Worm (Caenorhabditis elegans): ENCODE measurements around the gene Y76B12C.8.
A peak's percentile ranks its signal among the peaks of the same experiment; 100 is the strongest.

Gene Y76B12C.8

ce11 chrIV:1979782-1980181, at the start of gene Y76B12C.8:
Gene Y76B12C.8 (plus strand): TSS chrIV:1979988.
- TF ChIP-seq flt-1 (GFP tag; IDR thresholded peaks at IDR 0.05) (no peak), klf-2 (GFP tag; conservative IDR thresholded peaks at IDR 0.05) (no peak)

DNA sequence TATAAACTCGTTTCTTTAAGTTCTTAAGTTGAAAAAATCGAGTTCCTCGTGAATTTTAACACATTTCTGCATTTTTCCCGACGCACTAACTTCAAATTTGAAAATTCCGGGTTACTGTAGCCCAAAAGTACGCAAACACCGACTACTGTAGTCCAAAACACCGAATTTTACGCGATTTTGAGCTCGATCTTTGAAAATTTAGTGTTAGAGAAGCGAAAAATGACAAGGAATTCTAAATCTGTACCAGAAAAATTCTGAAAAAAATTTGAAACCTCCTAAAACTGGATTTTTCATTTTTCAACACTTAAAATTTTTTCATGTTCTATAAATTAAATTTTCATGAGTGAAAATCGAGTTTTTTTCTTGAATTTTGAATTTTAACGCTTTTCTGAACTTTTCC, 34.6 kb upstream of the Y76B12C.8 start:
- TF ChIP-seq klf-2 (GFP tag; conservative IDR thresholded peaks at IDR 0.05) (no peak), tab-1 (GFP tag; IDR thresholded peaks at IDR 0.05) (no peak), T22C8.4 (GFP tag; IDR thresholded peaks at IDR 0.05) (no peak), ztf-29 (GFP tag; IDR thresholded peaks at IDR 0.05) (no peak), flt-1 (GFP tag; IDR thresholded peaks at IDR 0.05) (no peak), med-1 (GFP tag; optimal IDR thresholded peaks at IDR 0.05; ENCODE audit: insufficient read depth) (no peak), cog-1 (tag; optimal IDR thresholded peaks at IDR 0.05) (no peak), ref-1 (GFP tag; conservative IDR thresholded peaks at IDR 0.05) (no peak)

DNA sequence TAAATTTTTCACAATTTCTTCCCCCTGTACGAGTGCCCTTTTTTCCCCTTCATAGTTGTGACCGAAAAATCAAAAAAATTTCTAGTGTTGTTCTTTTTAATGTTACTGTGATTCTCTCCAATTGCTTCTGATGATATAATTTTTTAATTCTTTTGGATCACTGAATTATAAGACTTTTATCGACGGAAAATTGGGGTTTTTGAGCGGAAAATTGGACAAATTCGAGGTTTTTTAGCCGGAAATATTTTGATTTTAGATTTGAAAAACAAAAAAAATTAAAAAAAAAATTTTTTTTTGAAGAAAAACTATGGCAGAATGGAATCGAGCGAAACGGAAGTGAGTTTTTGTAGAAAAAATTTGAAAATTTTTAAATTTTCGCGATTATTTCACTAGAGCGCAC, 31.9 kb upstream of the Y76B12C.8 start, which contains the start of gene tsen-54:
TSS of gene tsen-54 (plus strand) at position 301 of the 400 bp plus-strand sequence.
- no peak for TF ChIP-seq T22C8.4 (GFP tag; IDR thresholded peaks at IDR 0.05)
- TF ChIP-seq flt-1 (GFP tag; IDR thresholded peaks at IDR 0.05), result no peak
- no peak for TF ChIP-seq ztf-23 (GFP tag; IDR thresholded peaks at IDR 0.05)
- no peak for TF ChIP-seq tab-1 (GFP tag; IDR thresholded peaks at IDR 0.05)
- no peak for TF ChIP-seq cog-1 (tag; optimal IDR thresholded peaks at IDR 0.05)
- TF ChIP-seq ztf-29 (GFP tag; IDR thresholded peaks at IDR 0.05), result no peak
- no peak for TF ChIP-seq klf-2 (GFP tag; conservative IDR thresholded peaks at IDR 0.05)
- TF ChIP-seq med-1 (GFP tag; optimal IDR thresholded peaks at IDR 0.05; ENCODE audit: insufficient read depth), result no peak
- no peak for TF ChIP-seq ref-1 (GFP tag; conservative IDR thresholded peaks at IDR 0.05)

DNA sequence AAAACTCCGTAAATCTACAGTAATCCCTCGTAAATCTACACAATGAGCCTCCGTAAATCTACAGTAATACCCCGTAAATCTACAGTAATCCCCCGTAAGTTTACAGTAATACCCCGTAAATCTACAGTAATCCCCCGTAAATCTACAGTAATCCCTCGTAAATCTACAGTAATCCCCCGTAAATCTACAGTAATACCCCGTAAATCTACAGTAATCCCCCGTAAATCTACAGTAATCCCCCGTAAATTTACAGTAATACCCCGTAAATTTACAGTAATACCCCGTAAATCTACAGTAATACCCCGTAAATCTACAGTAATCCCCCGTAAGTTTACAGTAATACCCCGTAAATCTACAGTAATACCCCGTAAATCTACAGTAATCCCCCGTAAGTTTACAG, 29.2 kb upstream of the Y76B12C.8 start:
- peak; percentile 36; the same call in 1 of the 2 replicates for TF ChIP-seq ztf-29 (GFP tag; IDR thresholded peaks at IDR 0.05)
- TF ChIP-seq ref-1 (GFP tag; conservative IDR thresholded peaks at IDR 0.05), result peak; percentile 38; the same call in 1 of the 2 replicates

DNA sequence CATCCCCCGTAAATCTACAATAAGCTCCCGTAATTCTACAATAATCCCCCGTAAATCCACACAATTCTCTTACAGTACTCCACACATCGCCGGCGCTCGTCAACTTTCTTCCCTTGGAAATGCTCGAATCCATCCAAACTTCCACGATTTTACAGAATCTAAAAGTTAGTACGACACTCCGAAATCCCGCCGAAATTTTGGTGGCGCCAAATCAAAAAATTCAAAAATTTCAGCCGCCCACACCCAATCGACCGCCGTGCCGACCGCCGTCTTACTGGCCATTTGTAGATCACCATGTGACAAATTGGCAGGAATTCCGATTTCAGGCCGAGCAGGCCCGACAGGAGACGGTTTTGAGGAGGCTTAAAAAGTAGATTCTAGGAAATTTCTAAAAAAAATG, 27.5 kb upstream of the Y76B12C.8 start:
- TF ChIP-seq ref-1 (GFP tag; conservative IDR thresholded peaks at IDR 0.05), result no peak
- no peak for TF ChIP-seq ztf-23 (GFP tag; IDR thresholded peaks at IDR 0.05)
- no peak for TF ChIP-seq T22C8.4 (GFP tag; IDR thresholded peaks at IDR 0.05)
- no peak for TF ChIP-seq tab-1 (GFP tag; IDR thresholded peaks at IDR 0.05)
- no peak for TF ChIP-seq ztf-29 (GFP tag; IDR thresholded peaks at IDR 0.05)
- TF ChIP-seq med-1 (GFP tag; optimal IDR thresholded peaks at IDR 0.05; ENCODE audit: insufficient read depth), result no peak
- TF ChIP-seq cog-1 (tag; optimal IDR thresholded peaks at IDR 0.05), result no peak
- no peak for TF ChIP-seq flt-1 (GFP tag; IDR thresholded peaks at IDR 0.05)
- TF ChIP-seq klf-2 (GFP tag; conservative IDR thresholded peaks at IDR 0.05), result no peak

- TF ChIP-seq ztf-29 (GFP tag; IDR thresholded peaks at IDR 0.05) (no peak), ref-1 (GFP tag; conservative IDR thresholded peaks at IDR 0.05) (no peak), T22C8.4 (GFP tag; IDR thresholded peaks at IDR 0.05) (0 out of 2 replicates have a peak, but pooled peaks have one; percentile 45), tab-1 (GFP tag; IDR thresholded peaks at IDR 0.05) (no peak), ztf-23 (GFP tag; IDR thresholded peaks at IDR 0.05) (no peak)
Observed at ce11 chrIV:1953132-1953629, 26.6 kb upstream of the Y76B12C.8 start, which contains the start of gene F52C12.2. Gene F52C12.2 (plus strand): TSS chrIV:1953579.

- TF ChIP-seq tab-1 (GFP tag; IDR thresholded peaks at IDR 0.05) (no peak), ref-1 (GFP tag; conservative IDR thresholded peaks at IDR 0.05) (no peak), ztf-23 (GFP tag; IDR thresholded peaks at IDR 0.05) (no peak), ztf-29 (GFP tag; IDR thresholded peaks at IDR 0.05) (no peak), klf-2 (GFP tag; conservative IDR thresholded peaks at IDR 0.05) (no peak), med-1 (GFP tag; optimal IDR thresholded peaks at IDR 0.05; ENCODE audit: insufficient read depth) (no peak), flt-1 (GFP tag; IDR thresholded peaks at IDR 0.05) (no peak)
Observed at ce11 chrIV:1956411-1956810, 23.4 kb upstream of the Y76B12C.8 start, which contains the start of gene F52C12.6. Gene F52C12.6 (plus strand): TSS chrIV:1956711.

DNA sequence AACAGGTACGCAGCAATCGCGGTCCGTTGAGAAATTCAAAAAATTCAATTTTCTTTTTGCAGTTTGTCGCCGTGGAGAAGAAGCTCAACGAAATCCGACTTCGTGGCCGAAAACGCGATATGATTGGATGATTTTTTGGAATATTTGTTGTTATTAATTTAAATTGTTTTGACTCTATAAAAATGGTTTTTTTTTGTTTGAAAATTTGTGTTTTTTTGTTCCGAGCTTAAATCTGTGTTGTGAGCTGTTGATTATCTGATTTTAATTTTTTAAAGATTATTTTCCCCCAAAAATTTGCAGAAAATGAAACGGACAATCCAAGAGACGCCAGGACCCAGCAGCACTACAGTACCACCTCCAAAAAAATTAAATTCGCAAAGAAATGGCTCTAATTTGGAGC, 20.2 kb upstream of the Y76B12C.8 start, which contains the start of gene tdpo-1:
TSS of gene tdpo-1 (plus strand) at position 301 of the 400 bp plus-strand sequence.
- TF ChIP-seq flt-1 (GFP tag; IDR thresholded peaks at IDR 0.05) (no peak), med-1 (GFP tag; optimal IDR thresholded peaks at IDR 0.05; ENCODE audit: insufficient read depth) (no peak), ztf-29 (GFP tag; IDR thresholded peaks at IDR 0.05) (no peak), ref-1 (GFP tag; conservative IDR thresholded peaks at IDR 0.05) (no peak), tab-1 (GFP tag; IDR thresholded peaks at IDR 0.05) (no peak), ztf-23 (GFP tag; IDR thresholded peaks at IDR 0.05) (no peak), cog-1 (tag; optimal IDR thresholded peaks at IDR 0.05) (no peak)

ce11 chrIV:1963247-1963646, 16.5 kb upstream of the Y76B12C.8 start, which contains the start of gene ulp-3:
Gene ulp-3 (plus strand): TSS chrIV:1963634.
- no peak for TF ChIP-seq ztf-23 (GFP tag; IDR thresholded peaks at IDR 0.05)
- no peak for TF ChIP-seq flt-1 (GFP tag; IDR thresholded peaks at IDR 0.05)
- TF ChIP-seq cog-1 (tag; optimal IDR thresholded peaks at IDR 0.05), result no peak
- no peak for TF ChIP-seq ref-1 (GFP tag; conservative IDR thresholded peaks at IDR 0.05)
- no peak for TF ChIP-seq med-1 (GFP tag; optimal IDR thresholded peaks at IDR 0.05; ENCODE audit: insufficient read depth)
- no peak for TF ChIP-seq tab-1 (GFP tag; IDR thresholded peaks at IDR 0.05)
- no peak for TF ChIP-seq klf-2 (GFP tag; conservative IDR thresholded peaks at IDR 0.05)
- TF ChIP-seq ztf-29 (GFP tag; IDR thresholded peaks at IDR 0.05), result no peak

- no peak for TF ChIP-seq flt-1 (GFP tag; IDR thresholded peaks at IDR 0.05)
- TF ChIP-seq klf-2 (GFP tag; conservative IDR thresholded peaks at IDR 0.05), result no peak
- no peak for TF ChIP-seq ref-1 (GFP tag; conservative IDR thresholded peaks at IDR 0.05)
- TF ChIP-seq cog-1 (tag; optimal IDR thresholded peaks at IDR 0.05), result no peak
- no peak for TF ChIP-seq ztf-29 (GFP tag; IDR thresholded peaks at IDR 0.05)
- no peak for TF ChIP-seq T22C8.4 (GFP tag; IDR thresholded peaks at IDR 0.05)
- TF ChIP-seq med-1 (GFP tag; optimal IDR thresholded peaks at IDR 0.05; ENCODE audit: insufficient read depth), result no peak
- no peak for TF ChIP-seq ztf-23 (GFP tag; IDR thresholded peaks at IDR 0.05)
- TF ChIP-seq tab-1 (GFP tag; IDR thresholded peaks at IDR 0.05), result no peak
Observed at ce11 chrIV:1964057-1964456, 15.7 kb upstream of the Y76B12C.8 start.

All from whole organism, midembryonic.